Fruit fly (Drosophila melanogaster) whole organism, embryonic: ENCODE measurements around the gene Caper.

Source experiments
- Adf1 ChIP-seq: fragments of 200-800 bp; sonication (Bioruptor generic); IDR thresholded peaks from 2 replicates; pipeline ENCODE4 v1.3.6; 2022; ENCODE audit warnings: missing biosample characterization, missing genetic modification characterization
- Bgb ChIP-seq: fragments of 200-800 bp; sonication (Bioruptor generic); IDR thresholded peaks from 2 replicates; pipeline ENCODE4 v1.3.6; 2022; ENCODE audit warnings: missing biosample characterization, missing genetic modification characterization; ENCODE audit not compliant: partially characterized antibody
- Bteb2 ChIP-seq: fragments of 200-800 bp; sonication (Bioruptor generic); optimal IDR thresholded peaks from 2 replicates; lab custom pipeline; 2016; ENCODE audit warnings: missing biosample characterization, missing genetic modification characterization
- C15 ChIP-seq: fragments of 200-800 bp; sonication (Bioruptor generic); IDR thresholded peaks from 3 replicates; pipeline ENCODE4 v1.3.6; 2022; ENCODE audit warnings: missing biosample characterization, missing genetic modification characterization
- CG10267 ChIP-seq: fragments of 200-800 bp; sonication (Bioruptor generic); optimal IDR thresholded peaks from 2 replicates; lab custom pipeline; 2018; ENCODE audit warnings: missing biosample characterization, mild to moderate bottlenecking, missing genetic modification characterization, moderate library complexity
- CG11723 ChIP-seq: fragments of 200-800 bp; sonication (Bioruptor generic); optimal IDR thresholded peaks from 2 replicates; lab custom pipeline; 2017; ENCODE audit warnings: missing biosample characterization, mild to moderate bottlenecking, missing genetic modification characterization
- CG12942 ChIP-seq: fragments of 200-800 bp; sonication (Bioruptor generic); optimal IDR thresholded peaks from 3 replicates; lab custom pipeline; 2016; ENCODE audit warnings: missing biosample characterization, missing genetic modification characterization
- CG14860 ChIP-seq: fragments of 200-800 bp; sonication (Bioruptor generic); IDR thresholded peaks from 3 replicates; pipeline ENCODE4 v1.3.6; 2022; ENCODE audit warnings: missing biosample characterization, missing genetic modification characterization; ENCODE audit not compliant: partially characterized antibody
- CG17186 ChIP-seq: fragments of 200-800 bp; sonication (Bioruptor generic); optimal IDR thresholded peaks from 3 replicates; lab custom pipeline; 2017; ENCODE audit warnings: missing biosample characterization, missing genetic modification reagents, missing genetic modification characterization
- CG17802 ChIP-seq: fragments of 200-800 bp; sonication (Bioruptor generic); optimal IDR thresholded peaks from 2 replicates; lab custom pipeline; 2018; ENCODE audit warnings: missing biosample characterization, mild to moderate bottlenecking, missing genetic modification characterization, moderate library complexity
- CG2202 ChIP-seq: fragments of 200-800 bp; sonication (Bioruptor generic); optimal IDR thresholded peaks from 2 replicates; lab custom pipeline; 2018; ENCODE audit warnings: missing biosample characterization, mild to moderate bottlenecking, missing genetic modification characterization
- CG31365 ChIP-seq: fragments of 200-800 bp; sonication (Bioruptor generic); optimal IDR thresholded peaks from 2 replicates; lab custom pipeline; 2018; ENCODE audit warnings: missing biosample characterization, mild to moderate bottlenecking, missing genetic modification characterization
- CG31388 ChIP-seq: fragments of 200-800 bp; sonication (Bioruptor generic); optimal IDR thresholded peaks from 2 replicates; lab custom pipeline; 2016; ENCODE audit warnings: missing biosample characterization, missing genetic modification characterization
- CG3163 ChIP-seq: fragments of 200-800 bp; sonication (Bioruptor generic); optimal IDR thresholded peaks from 3 replicates; lab custom pipeline; 2016; ENCODE audit warnings: missing biosample characterization, missing genetic modification characterization
- CG3726 ChIP-seq: fragments of 200-800 bp; sonication (Bioruptor generic); IDR thresholded peaks from 3 replicates; pipeline ENCODE4, ENCODE4 v1.3.6; 2022; ENCODE audit warnings: missing biosample characterization, missing genetic modification characterization
- CG8281 ChIP-seq: fragments of 200-800 bp; sonication (Bioruptor generic); optimal IDR thresholded peaks from 2 replicates; lab custom pipeline; 2018; ENCODE audit warnings: missing biosample characterization, mild to moderate bottlenecking, missing genetic modification characterization, moderate library complexity
- CG8388 ChIP-seq: fragments of 200-800 bp; sonication (Bioruptor generic); optimal IDR thresholded peaks from 2 replicates; lab custom pipeline; 2019; ENCODE audit warnings: missing biosample characterization, mild to moderate bottlenecking, missing genetic modification characterization, moderate library complexity
- CG9215 ChIP-seq: fragments of 200-800 bp; sonication (Bioruptor generic); IDR thresholded peaks from 2 replicates; pipeline ENCODE4 v1.3.6; 2022; ENCODE audit warnings: missing biosample characterization, missing genetic modification characterization
- E2f2 ChIP-seq: fragments of 200-800 bp; sonication (Bioruptor generic); IDR thresholded peaks from 2 replicates; pipeline ENCODE4 v1.3.6; 2022; ENCODE audit warnings: missing biosample characterization, missing genetic modification characterization
- Ets65A ChIP-seq: fragments of 200-800 bp; sonication (Bioruptor generic); peaks from one replicate; lab custom pipeline; 2016; ENCODE audit warnings: missing biosample characterization, missing genetic modification characterization
- Ets97D ChIP-seq: fragments of 200-800 bp; sonication (Bioruptor generic); optimal IDR thresholded peaks from 3 replicates; lab custom pipeline; 2016; ENCODE audit warnings: missing biosample characterization, missing genetic modification characterization
- MESR4 ChIP-seq: fragments of 200-800 bp; sonication (Bioruptor generic); optimal IDR thresholded peaks from 2 replicates; lab custom pipeline; 2018; ENCODE audit warnings: missing biosample characterization, mild to moderate bottlenecking, missing genetic modification characterization, moderate library complexity
- Med ChIP-seq: fragments of 200-800 bp; sonication (Bioruptor generic); peaks from one replicate; lab custom pipeline; 2016; ENCODE audit warnings: missing biosample characterization, missing genetic modification characterization, mild to moderate bottlenecking, inconsistent platforms, moderate library complexity
- Myb ChIP-seq: fragments of 200-800 bp; sonication (Bioruptor generic); optimal IDR thresholded peaks from 2 replicates; lab custom pipeline; 2016; ENCODE audit warnings: missing biosample characterization, missing genetic modification characterization
- NC2β ChIP-seq: fragments of 200-800 bp; sonication (Bioruptor generic); optimal IDR thresholded peaks from 2 replicates; lab custom pipeline; 2016; ENCODE audit warnings: missing biosample characterization, missing genetic modification characterization
- Ptx1 ChIP-seq: fragments of 200-800 bp; sonication (Bioruptor generic); IDR thresholded peaks from 2 replicates; pipeline ENCODE4 v1.3.6; 2022; ENCODE audit warnings: missing biosample characterization, missing genetic modification characterization
- Sin3A ChIP-seq: fragments of >200 bp; optimal IDR thresholded peaks from 2 replicates; lab custom pipeline; 2018
- Spps ChIP-seq: fragments of 200-800 bp; sonication (Bioruptor generic); optimal IDR thresholded peaks from 2 replicates; lab custom pipeline; 2018; ENCODE audit warnings: missing biosample characterization, mild to moderate bottlenecking, missing genetic modification characterization
- Vsx1 ChIP-seq: fragments of 200-800 bp; sonication (Bioruptor generic); optimal IDR thresholded peaks from 2 replicates; lab custom pipeline; 2017; ENCODE audit warnings: missing biosample characterization, mild to moderate bottlenecking, missing genetic modification characterization, missing genetic modification reagents
- ap ChIP-seq: fragments of 200-800 bp; sonication (Bioruptor generic); IDR thresholded peaks from 2 replicates; pipeline ENCODE4 v1.3.6; 2022; ENCODE audit warnings: missing biosample characterization, missing genetic modification characterization
- ara ChIP-seq: fragments of 200-800 bp; sonication (Bioruptor generic); IDR thresholded peaks from 2 replicates; pipeline ENCODE4 v1.3.6; 2022; ENCODE audit warnings: missing biosample characterization, missing genetic modification characterization
- cg ChIP-seq: fragments of 200-800 bp; sonication (Bioruptor generic); optimal IDR thresholded peaks from 3 replicates; lab custom pipeline; 2019; ENCODE audit warnings: missing biosample characterization, mild to moderate bottlenecking, missing genetic modification characterization, moderate library complexity
- ci ChIP-seq: fragments of 200-800 bp; sonication (Bioruptor generic); IDR thresholded peaks from 3 replicates; pipeline ENCODE4 v1.3.6; 2022; ENCODE audit warnings: missing biosample characterization, missing genetic modification characterization
- crc ChIP-seq: fragments of 200-800 bp; sonication (Bioruptor generic); optimal IDR thresholded peaks from 2 replicates; lab custom pipeline; 2016; ENCODE audit warnings: missing biosample characterization, missing genetic modification characterization
- danr ChIP-seq: fragments of 200-800 bp; sonication (Bioruptor generic); IDR thresholded peaks from 2 replicates; pipeline ENCODE4 v1.3.6; 2022; ENCODE audit warnings: missing biosample characterization, missing genetic modification characterization
- ems ChIP-seq: fragments of 200-800 bp; sonication (Bioruptor generic); optimal IDR thresholded peaks from 3 replicates; lab custom pipeline; 2016; ENCODE audit warnings: missing biosample characterization, missing genetic modification characterization
- kay ChIP-seq: fragments of 200-800 bp; sonication (Bioruptor generic); optimal IDR thresholded peaks from 2 replicates; lab custom pipeline; 2016; ENCODE audit warnings: missing biosample characterization, missing genetic modification characterization
- lov ChIP-seq, 2 experiments: fragments of 200-800 bp in 1 of 2; fragments of >200 bp in 1 of 2; sonication (Bioruptor generic) in 1 of 2; IDR thresholded peaks in 1 of 2; optimal IDR thresholded peaks in 1 of 2; 2 replicates in 1 of 2; 3 replicates in 1 of 2; pipeline versions ENCODE4 v1.3.6 to Lab custom; 2017 to 2022; ENCODE audit warnings: missing biosample characterization in 1 of 2, missing genetic modification characterization in 1 of 2
- mld ChIP-seq: fragments of 200-800 bp; sonication (Bioruptor generic); IDR thresholded peaks from 3 replicates; pipeline ENCODE4 v1.3.6; 2022; ENCODE audit warnings: missing biosample characterization, missing genetic modification characterization; ENCODE audit not compliant: partially characterized antibody
- pan ChIP-seq, 4 experiments: fragments of >200 bp in 3 of 4; fragments of 200-800 bp in 1 of 4; sonication (Bioruptor generic) in 1 of 4; optimal IDR thresholded peaks in 3 of 4; IDR thresholded peaks in 1 of 4; 2 replicates each; pipeline versions ENCODE4 v1.3.6 to Lab custom; 2017 to 2022; ENCODE audit warnings: missing biosample characterization in 2 of 4, missing genetic modification characterization in 2 of 4, mixed read lengths in 1 of 4
- pb ChIP-seq: fragments of 200-800 bp; sonication (Bioruptor generic); optimal IDR thresholded peaks from 3 replicates; lab custom pipeline; 2016; ENCODE audit warnings: missing biosample characterization, missing genetic modification characterization
- rib ChIP-seq: fragments of 200-800 bp; sonication (Bioruptor generic); IDR thresholded peaks from 2 replicates; pipeline ENCODE4 v1.3.6; 2022; ENCODE audit warnings: missing biosample characterization, missing genetic modification characterization
- row ChIP-seq: fragments of 200-800 bp; sonication (Bioruptor generic); IDR thresholded peaks from 3 replicates; pipeline ENCODE4 v1.3.6; 2022; ENCODE audit warnings: missing biosample characterization, missing genetic modification characterization
- slp2 ChIP-seq: fragments of 200-800 bp; sonication (Bioruptor generic); optimal IDR thresholded peaks from 2 replicates; lab custom pipeline; 2016; ENCODE audit warnings: missing biosample characterization, missing genetic modification characterization
- sob ChIP-seq: fragments of 200-800 bp; sonication (Bioruptor generic); IDR thresholded peaks from 2 replicates; pipeline ENCODE4 v1.3.6; 2022; ENCODE audit warnings: missing biosample characterization, missing genetic modification characterization
- sug ChIP-seq: fragments of 200-800 bp; optimal IDR thresholded peaks from 2 replicates; lab custom pipeline; 2019; ENCODE audit warnings: missing biosample characterization, mild to moderate bottlenecking, missing genetic modification characterization, moderate library complexity
- tin ChIP-seq: fragments of 200-800 bp; sonication (Bioruptor generic); optimal IDR thresholded peaks from 3 replicates; lab custom pipeline; 2016; ENCODE audit warnings: missing biosample characterization, missing genetic modification characterization
- tio ChIP-seq: fragments of 200-800 bp; sonication (Bioruptor generic); optimal IDR thresholded peaks from 2 replicates; lab custom pipeline; 2017; ENCODE audit warnings: missing biosample characterization, missing genetic modification characterization, inconsistent platforms
- tna ChIP-seq: fragments of 200-800 bp; sonication (Bioruptor generic); IDR thresholded peaks from 2 replicates; pipeline ENCODE4 v1.3.6; 2022; ENCODE audit warnings: missing biosample characterization, missing genetic modification characterization; ENCODE audit not compliant: partially characterized antibody
- unc-4 ChIP-seq: fragments of 200-800 bp; sonication (Bioruptor generic); IDR thresholded peaks from 2 replicates; pipeline ENCODE4 v1.3.6; 2022; ENCODE audit warnings: missing biosample characterization, missing genetic modification characterization; ENCODE audit not compliant: partially characterized antibody
- vnd ChIP-seq: fragments of 200-800 bp; sonication (Bioruptor generic); IDR thresholded peaks from 3 replicates; pipeline ENCODE4 v1.3.6; 2022; ENCODE audit warnings: missing biosample characterization, missing genetic modification characterization; ENCODE audit not compliant: partially characterized antibody
- yki ChIP-seq: fragments of >200 bp; optimal IDR thresholded peaks from 3 replicates; lab custom pipeline; 2018

The Caper gene

DNA sequence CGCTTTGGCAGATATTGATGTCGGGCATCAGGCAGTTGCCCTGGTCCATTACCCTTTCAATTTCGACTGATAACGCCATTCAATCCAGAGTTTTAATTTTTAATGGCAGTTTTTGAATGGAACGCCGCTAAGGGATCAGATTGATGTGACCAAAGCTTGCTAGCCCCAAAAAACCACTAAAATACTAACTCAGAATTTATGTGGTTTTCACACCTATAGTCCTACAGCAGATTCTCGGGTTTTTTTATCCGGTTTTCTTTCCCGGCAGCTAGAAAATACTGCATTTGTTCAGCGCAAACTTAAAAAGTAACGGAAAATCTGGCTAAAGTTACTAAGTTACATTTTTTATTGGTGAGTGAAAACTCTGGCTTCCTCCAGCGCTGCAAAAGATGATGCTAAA lies 33.2 kb downstream of the Caper start, which contains the start of gene Nuf2 (continued):
- TF ChIP-seq CG8281 (tag; lab: Kevin White, UChicago) = no peak
- TF ChIP-seq tio (GFP tag; lab: Kevin White, UChicago) = no peak
- TF ChIP-seq CG9215 (GFP tag; lab: Robert Waterston, UW) = no peak
- TF ChIP-seq Bgb (GFP tag; lab: Robert Waterston, UW) = no peak
- TF ChIP-seq CG31388 (GFP tag; lab: Kevin White, UChicago) = no peak
- no peak for TF ChIP-seq mld (GFP tag; lab: Robert Waterston, UW)
- TF ChIP-seq CG14860 (GFP tag; lab: Robert Waterston, UW) = no peak
- TF ChIP-seq Spps (tag; lab: Kevin White, UChicago) = no peak
- 0 out of 2 replicates have a peak, but pooled peaks have one; percentile 20 for TF ChIP-seq Adf1 (GFP tag; lab: Robert Waterston, UW)
- no peak for TF ChIP-seq C15 (GFP tag; lab: Robert Waterston, UW)
- no peak for TF ChIP-seq sob (GFP tag; lab: Robert Waterston, UW)
- no peak for TF ChIP-seq ems (GFP tag; lab: Kevin White, UChicago)
- no peak for TF ChIP-seq rib
- TF ChIP-seq Med (GFP tag; lab: Kevin White, UChicago) = peak; percentile 67
- peak; percentile 73 for TF ChIP-seq Ets97D (GFP tag; lab: Kevin White, UChicago)
- no peak for TF ChIP-seq ara (GFP tag; lab: Robert Waterston, UW)
- no peak for TF ChIP-seq ci (GFP tag; lab: Robert Waterston, UW)
- TF ChIP-seq Vsx1 (GFP tag; lab: Kevin White, UChicago) = no peak
- TF ChIP-seq CG3726 (GFP tag; lab: Robert Waterston, UW) = no peak
- peak; percentile 19 for TF ChIP-seq MESR4 (GFP tag; lab: Kevin White, UChicago)
- no peak for TF ChIP-seq CG3163 (GFP tag; lab: Kevin White, UChicago)
- TF ChIP-seq crc (GFP tag; lab: Kevin White, UChicago) = no peak
- no peak for TF ChIP-seq kay (GFP tag; lab: Kevin White, UChicago)
- no peak for TF ChIP-seq Ptx1 (GFP tag; lab: Robert Waterston, UW)
- TF ChIP-seq CG8388 = no peak
- no peak for TF ChIP-seq yki
- TF ChIP-seq CG17186 = peak; percentile 25
- TF ChIP-seq cg (GFP tag; lab: Kevin White, UChicago) = no peak
- no peak for TF ChIP-seq unc-4 (GFP tag; lab: Robert Waterston, UW)
- no peak for TF ChIP-seq slp2 (GFP tag; lab: Kevin White, UChicago)
- peak; percentile 98 for TF ChIP-seq Myb
- TF ChIP-seq ap (GFP tag; lab: Robert Waterston, UW) = no peak
- no peak for TF ChIP-seq tin (GFP tag; lab: Kevin White, UChicago)
- TF ChIP-seq lov (optimal IDR thresholded peaks at IDR 0.05; lab: Kevin White, UChicago) = no peak
- TF ChIP-seq lov (GFP tag; IDR thresholded peaks at IDR 0.05; lab: Robert Waterston, UW) = no peak
- TF ChIP-seq row (GFP tag; lab: Robert Waterston, UW) = peak; percentile 70
- TF ChIP-seq pan (optimal IDR thresholded peaks at IDR 0.05; lab: Kevin White, UChicago) = no peak
- TF ChIP-seq pan (GFP tag; optimal IDR thresholded peaks at IDR 0.05 in 1 of 2, IDR thresholded peaks at IDR 0.05 in 1 of 2) = peak in 1 of 2 experiments; percentile 27
- no peak for TF ChIP-seq Bteb2 (GFP tag; lab: Kevin White, UChicago)
- no peak for TF ChIP-seq danr
- TF ChIP-seq Sin3A (lab: Kevin White, UChicago) = peak; percentile 61
- no peak for TF ChIP-seq CG31365 (tag; lab: Kevin White, UChicago)
- peak; percentile 49 for TF ChIP-seq CG17802
- TF ChIP-seq sug (tag; lab: Kevin White, UChicago) = no peak
- TF ChIP-seq CG2202 = no peak
- no peak for TF ChIP-seq CG11723 (GFP tag; lab: Kevin White, UChicago)
- TF ChIP-seq tna = no peak
- no peak for TF ChIP-seq NC2β (GFP tag; lab: Kevin White, UChicago)
- no peak for TF ChIP-seq vnd
- TF ChIP-seq E2f2 (GFP tag; lab: Robert Waterston, UW) = peak; percentile 89
- TF ChIP-seq CG12942 (GFP tag; lab: Kevin White, UChicago) = no peak
- no peak for TF ChIP-seq pb
- TF ChIP-seq CG10267 = peak; percentile 15
- no peak for TF ChIP-seq Ets65A (GFP tag; lab: Kevin White, UChicago)
